Worm (Caenorhabditis elegans) whole organism, mixed stage, embryonic: ENCODE data around the gene C12D8.21.

Source experiments
- M03D4.4 ChIP-seq: sonication (generic microtip); optimal IDR thresholded peaks from 2 replicates; lab custom pipeline; 2017; ENCODE audit warnings: mild to moderate bottlenecking, missing genetic modification characterization, missing compliant biosample characterization
- bed-3 ChIP-seq: fragments of 200-800 bp; sonication (Bioruptor generic); optimal IDR thresholded peaks from 3 replicates; lab custom pipeline; 2018; ENCODE audit warnings: mild to moderate bottlenecking, missing genetic modification characterization, moderate library complexity, missing compliant biosample characterization
- ceh-39 ChIP-seq: fragments of 150-350 bp; optimal IDR thresholded peaks from 2 replicates; lab custom pipeline; 2014; ENCODE audit warnings: missing biosample characterization, missing genetic modification characterization
- ceh-43 ChIP-seq: fragments of 200-800 bp; sonication (Bioruptor generic); optimal IDR thresholded peaks from 2 replicates; lab custom pipeline; 2018; ENCODE audit warnings: mild to moderate bottlenecking, missing genetic modification characterization, moderate library complexity, missing compliant biosample characterization
- ceh-83 ChIP-seq: fragments of 200-800 bp; sonication (Bioruptor generic); optimal IDR thresholded peaks from 2 replicates; lab custom pipeline; 2018; ENCODE audit warnings: mild to moderate bottlenecking, missing genetic modification characterization, missing compliant biosample characterization
- ces-1 ChIP-seq: fragments of 150-350 bp; optimal IDR thresholded peaks from 2 replicates; lab custom pipeline; 2014; ENCODE audit warnings: missing biosample characterization, missing genetic modification reagents, missing genetic modification characterization
- drap-1 ChIP-seq: fragments of 200-800 bp; sonication (Bioruptor generic); optimal IDR thresholded peaks from 3 replicates; lab custom pipeline; 2018; ENCODE audit warnings: mild to moderate bottlenecking, missing genetic modification characterization, missing compliant biosample characterization
- elt-1 ChIP-seq: sonication (generic microtip); optimal IDR thresholded peaks from 2 replicates; lab custom pipeline; 2017; ENCODE audit warnings: missing genetic modification characterization, mild to moderate bottlenecking, missing compliant biosample characterization, antibody characterized with exemption, moderate library complexity, borderline replicate concordance; ENCODE audit not compliant: insufficient read depth
- elt-3 ChIP-seq: fragments of 150-350 bp; optimal IDR thresholded peaks from 2 replicates; lab custom pipeline; 2014; ENCODE audit warnings: missing biosample characterization, missing genetic modification characterization
- ham-2 ChIP-seq: fragments of 200-800 bp; sonication (Bioruptor generic); optimal IDR thresholded peaks from 2 replicates; lab custom pipeline; 2018; ENCODE audit warnings: mild to moderate bottlenecking, missing genetic modification characterization, missing compliant biosample characterization
- hlh-1 ChIP-seq: fragments of 150-350 bp; optimal IDR thresholded peaks from 2 replicates; lab custom pipeline; 2014; ENCODE audit warnings: missing biosample characterization, missing genetic modification reagents, missing genetic modification characterization
- lin-13 ChIP-seq: fragments of 150-350 bp; optimal IDR thresholded peaks from 2 replicates; lab custom pipeline; 2014; ENCODE audit warnings: missing biosample characterization, missing genetic modification characterization
- lin-32 ChIP-seq: fragments of 200-800 bp; sonication (Bioruptor generic); optimal IDR thresholded peaks from 2 replicates; lab custom pipeline; 2018; ENCODE audit warnings: mild to moderate bottlenecking, missing genetic modification characterization, missing compliant biosample characterization
- lsy-2 ChIP-seq: fragments of 150-350 bp; optimal IDR thresholded peaks from 2 replicates; lab custom pipeline; 2014; ENCODE audit warnings: missing biosample characterization, missing genetic modification characterization
- mab-5 ChIP-seq: fragments of 150-350 bp; optimal IDR thresholded peaks from 2 replicates; lab custom pipeline; 2014; ENCODE audit warnings: missing biosample characterization, missing genetic modification characterization
- mep-1 ChIP-seq: fragments of 150-350 bp; optimal IDR thresholded peaks from 2 replicates; lab custom pipeline; 2017; ENCODE audit warnings: missing biosample characterization, missing genetic modification reagents, missing genetic modification characterization, inconsistent platforms
- mls-2 ChIP-seq: sonication (generic microtip); optimal IDR thresholded peaks from 2 replicates; lab custom pipeline; 2016; ENCODE audit warnings: mild to moderate bottlenecking, missing genetic modification characterization, moderate library complexity, missing compliant biosample characterization
- nhr-12 ChIP-seq: fragments of 150-350 bp; optimal IDR thresholded peaks from 2 replicates; lab custom pipeline; 2014; ENCODE audit warnings: missing biosample characterization, missing genetic modification characterization
- nhr-2 ChIP-seq: fragments of 150-350 bp; optimal IDR thresholded peaks from 2 replicates; lab custom pipeline; 2014; ENCODE audit warnings: missing biosample characterization, missing genetic modification characterization
- nhr-237 ChIP-seq: fragments of 150-350 bp; optimal IDR thresholded peaks from 2 replicates; lab custom pipeline; 2014; ENCODE audit warnings: missing biosample characterization, missing genetic modification characterization
- nhr-28 ChIP-seq: fragments of 150-350 bp; optimal IDR thresholded peaks from 2 replicates; lab custom pipeline; 2014; ENCODE audit warnings: missing biosample characterization, missing genetic modification characterization
- nhr-76 ChIP-seq: sonication (generic microtip); optimal IDR thresholded peaks from 2 replicates; lab custom pipeline; 2017; ENCODE audit warnings: missing biosample characterization, missing genetic modification characterization
- sem-2 ChIP-seq: fragments of 200-800 bp; sonication (Bioruptor generic); optimal IDR thresholded peaks from 2 replicates; lab custom pipeline; 2018; ENCODE audit warnings: mild to moderate bottlenecking, missing genetic modification characterization, missing compliant biosample characterization
- snpc-4 ChIP-seq: fragments of 150-350 bp; optimal IDR thresholded peaks from 2 replicates; lab custom pipeline; 2014; ENCODE audit warnings: missing biosample characterization, missing genetic modification characterization
- sptf-1 ChIP-seq: sonication (generic microtip); optimal IDR thresholded peaks from 2 replicates; lab custom pipeline; 2017; ENCODE audit warnings: mild to moderate bottlenecking, missing genetic modification characterization, moderate library complexity, missing compliant biosample characterization
- tbx-8 ChIP-seq: fragments of 200-800 bp; sonication (Bioruptor generic); optimal IDR thresholded peaks from 2 replicates; lab custom pipeline; 2018; ENCODE audit warnings: mild to moderate bottlenecking, missing genetic modification characterization, moderate library complexity, missing compliant biosample characterization
- unc-120 ChIP-seq: sonication (generic microtip); optimal IDR thresholded peaks from 2 replicates; lab custom pipeline; 2017; ENCODE audit warnings: missing genetic modification characterization, missing compliant biosample characterization; ENCODE audit not compliant: poor library complexity, severe bottlenecking
- unc-39 ChIP-seq: fragments of 150-350 bp; optimal IDR thresholded peaks from 2 replicates; lab custom pipeline; 2014; ENCODE audit warnings: missing biosample characterization, missing genetic modification characterization
- unc-62 ChIP-seq: fragments of 150-350 bp; optimal IDR thresholded peaks from 2 replicates; lab custom pipeline; 2014; ENCODE audit warnings: missing biosample characterization, missing genetic modification reagents, missing genetic modification characterization
- zip-8 ChIP-seq: fragments of 150-350 bp; optimal IDR thresholded peaks from 2 replicates; lab custom pipeline; 2014; ENCODE audit warnings: missing biosample characterization, missing genetic modification characterization
- ztf-11 ChIP-seq: fragments of 150-350 bp; optimal IDR thresholded peaks from 2 replicates; lab custom pipeline; 2014; ENCODE audit warnings: missing biosample characterization, missing genetic modification characterization

Gene C12D8.21

ce11 chrV:10237171-10237570 is 3.8 kb downstream of the C12D8.21 start:
- TF ChIP-seq nhr-237 (tag; lab: Kevin White, UChicago), result no peak
- no peak for TF ChIP-seq ham-2 (GFP tag; lab: Kevin White, UChicago)
- no peak for TF ChIP-seq ztf-11 (tag; lab: Kevin White, UChicago)
- TF ChIP-seq hlh-1 (tag; lab: Kevin White, UChicago), result no peak
- TF ChIP-seq mep-1 (tag; lab: Kevin White, UChicago), result no peak
- no peak for TF ChIP-seq ceh-43 (GFP tag; lab: Kevin White, UChicago)
- TF ChIP-seq unc-39 (tag; lab: Kevin White, UChicago), result no peak

- TF ChIP-seq nhr-76, result no peak
- no peak for TF ChIP-seq zip-8
- no peak for TF ChIP-seq hlh-1 (tag; lab: Kevin White, UChicago)
- TF ChIP-seq ceh-43 (GFP tag; lab: Kevin White, UChicago), result no peak
- no peak for TF ChIP-seq drap-1 (GFP tag; lab: Kevin White, UChicago)
- TF ChIP-seq ztf-11 (tag; lab: Kevin White, UChicago), result no peak
- no peak for TF ChIP-seq ceh-83
- TF ChIP-seq M03D4.4 (tag; lab: Kevin White, UChicago), result no peak
- TF ChIP-seq lin-32 (GFP tag; lab: Kevin White, UChicago), result no peak
- no peak for TF ChIP-seq ceh-39 (tag; lab: Kevin White, UChicago)
- TF ChIP-seq nhr-12 (tag; lab: Kevin White, UChicago), result no peak
- TF ChIP-seq elt-1, result no peak
- no peak for TF ChIP-seq sptf-1
- no peak for TF ChIP-seq unc-39 (tag; lab: Kevin White, UChicago)
- no peak for TF ChIP-seq sem-2 (GFP tag; lab: Kevin White, UChicago)
- TF ChIP-seq snpc-4 (tag; lab: Kevin White, UChicago), result no peak
- TF ChIP-seq, all 35 proteins: peak for 0
Measured at ce11 chrV:10233330-10233729, 7.7 kb downstream of the C12D8.21 start, which contains the start of gene str-182. str-182 (minus strand) TSS chrV:10233430.

- TF ChIP-seq lsy-2 (tag; lab: Kevin White, UChicago) (no peak), mab-5 (tag; lab: Kevin White, UChicago) (no peak), mls-2 (tag; lab: Kevin White, UChicago) (no peak), snpc-4 (tag; lab: Kevin White, UChicago) (no peak), sem-2 (GFP tag; lab: Kevin White, UChicago) (no peak)
Measured at ce11 chrV:10230932-10231331, 10.1 kb downstream of the C12D8.21 start, which contains the start of gene fipr-6. fipr-6 (plus strand) TSS chrV:10231232.

- no peak for TF ChIP-seq ceh-43 (GFP tag; lab: Kevin White, UChicago)
- TF ChIP-seq unc-120 (tag; lab: Kevin White, UChicago), result no peak
- no peak for TF ChIP-seq nhr-28 (tag; lab: Kevin White, UChicago)
- no peak for TF ChIP-seq drap-1 (GFP tag; lab: Kevin White, UChicago)
- TF ChIP-seq bed-3 (GFP tag; lab: Kevin White, UChicago), result no peak
- no peak for TF ChIP-seq ceh-39 (tag; lab: Kevin White, UChicago)
- TF ChIP-seq zip-8, result no peak
- TF ChIP-seq ces-1 (GFP tag; lab: Kevin White, UChicago), result no peak
- TF ChIP-seq elt-3 (tag; lab: Kevin White, UChicago), result no peak
- TF ChIP-seq lin-13 (tag; lab: Kevin White, UChicago), result no peak
- TF ChIP-seq unc-62, result no peak
- TF ChIP-seq tbx-8, result no peak
- TF ChIP-seq mab-5 (tag; lab: Kevin White, UChicago), result no peak
- TF ChIP-seq mls-2 (tag; lab: Kevin White, UChicago), result no peak
Measured at ce11 chrV:10229222-10229879, 11.6 kb downstream of the C12D8.21 start, which contains the start of the genes pyt-1 and fipr-7. pyt-1 (minus strand) TSS chrV:10229322. fipr-7 (plus strand) TSS chrV:10229829.

ce11 chrV:10228360-10228759 is 12.6 kb downstream of the C12D8.21 start, which contains the start of gene fipr-4:
fipr-4 (minus strand) TSS chrV:10228460.
- no peak for TF ChIP-seq unc-62
- no peak for TF ChIP-seq ceh-39 (tag; lab: Kevin White, UChicago)
- no peak for TF ChIP-seq bed-3 (GFP tag; lab: Kevin White, UChicago)
- no peak for TF ChIP-seq tbx-8
- no peak for TF ChIP-seq zip-8
- no peak for TF ChIP-seq elt-1
- TF ChIP-seq unc-120 (tag; lab: Kevin White, UChicago), result no peak
- TF ChIP-seq ces-1 (GFP tag; lab: Kevin White, UChicago), result no peak
- no peak for TF ChIP-seq drap-1 (GFP tag; lab: Kevin White, UChicago)
- TF ChIP-seq ham-2 (GFP tag; lab: Kevin White, UChicago), result no peak
- TF ChIP-seq lsy-2 (tag; lab: Kevin White, UChicago), result no peak
- no peak for TF ChIP-seq nhr-2 (tag; lab: Kevin White, UChicago)
- TF ChIP-seq, all 35 proteins: peak for 0
